Worm (Caenorhabditis elegans) whole organism, early embryonic: ENCODE results near the gene F46H5.11.

ENCODE experiments used
- B0310.2 ChIP-seq: sonication (generic microtip); optimal IDR thresholded peaks from 2 replicates; lab custom pipeline; 2016; ENCODE audit warnings: mild to moderate bottlenecking, missing genetic modification characterization, missing compliant biosample characterization
- F13C5.2 ChIP-seq: sonication (generic microtip); optimal IDR thresholded peaks from 2 replicates; lab custom pipeline; 2017; ENCODE audit warnings: mild to moderate bottlenecking, missing genetic modification characterization, inconsistent platforms, missing compliant biosample characterization
- aly-1 ChIP-seq: sonication (generic microtip); optimal IDR thresholded peaks from 2 replicates; lab custom pipeline; 2016; ENCODE audit warnings: missing genetic modification characterization, missing compliant biosample characterization
- ama-1 ChIP-seq: fragments of 150-350 bp; optimal IDR thresholded peaks from 2 replicates; lab custom pipeline; 2014
- ceh-13 ChIP-seq: fragments of 200-800 bp; sonication (Bioruptor generic); optimal IDR thresholded peaks from 2 replicates; lab custom pipeline; 2018; ENCODE audit warnings: mild to moderate bottlenecking, missing genetic modification characterization, missing compliant biosample characterization
- ceh-36 ChIP-seq: sonication (generic microtip); optimal IDR thresholded peaks from 2 replicates; lab custom pipeline; 2016; ENCODE audit warnings: missing genetic modification characterization, inconsistent platforms, missing compliant biosample characterization
- ets-7 ChIP-seq: sonication (generic microtip); optimal IDR thresholded peaks from 2 replicates; lab custom pipeline; 2016; ENCODE audit warnings: missing genotype, missing genetic modification characterization, missing compliant biosample characterization
- hmbx-1 ChIP-seq: sonication (generic microtip); optimal IDR thresholded peaks from 2 replicates; lab custom pipeline; 2016; ENCODE audit warnings: mild to moderate bottlenecking, missing genetic modification characterization, missing compliant biosample characterization
- hmg-4 ChIP-seq: fragments of 200-800 bp; sonication (Bioruptor generic); optimal IDR thresholded peaks from 2 replicates; lab custom pipeline; 2018; ENCODE audit warnings: mild to moderate bottlenecking, missing genetic modification characterization, missing compliant biosample characterization
- pes-1 ChIP-seq: fragments of 200-800 bp; sonication (Bioruptor generic); IDR thresholded peaks from 2 replicates; pipeline ENCODE4 v1.3.6; 2022; ENCODE audit warnings: missing genetic modification reagents, missing genetic modification characterization, missing compliant biosample characterization
- scrt-1 ChIP-seq: fragments of 200-800 bp; sonication (Bioruptor generic); IDR thresholded peaks from 2 replicates; pipeline ENCODE4 v1.3.6; 2022; ENCODE audit warnings: missing genetic modification characterization, missing compliant biosample characterization
- tbx-11 ChIP-seq: fragments of 200-800 bp; sonication (Bioruptor generic); IDR thresholded peaks from 2 replicates; pipeline ENCODE4 v1.3.6; 2022; ENCODE audit warnings: missing genetic modification characterization, missing compliant biosample characterization
- tra-4 ChIP-seq: sonication (generic microtip); optimal IDR thresholded peaks from 2 replicates; lab custom pipeline; 2017; ENCODE audit warnings: missing genetic modification characterization, missing compliant biosample characterization

ce11 chrX:7256891-7257290, 15.0 kb downstream of the F46H5.11 start, which contains the start of gene F46H5.5:
- TF ChIP-seq ama-1, result no peak
- TF ChIP-seq tra-4, result no peak
- TF ChIP-seq tbx-11, result no peak
- no peak for TF ChIP-seq aly-1 (tag; lab: Kevin White, UChicago)
- no peak for TF ChIP-seq pes-1 (GFP tag; lab: Robert Waterston, UW)
- TF ChIP-seq scrt-1, result no peak
- no peak for TF ChIP-seq hmbx-1 (tag; lab: Kevin White, UChicago)
- no peak for TF ChIP-seq ceh-36 (tag; lab: Kevin White, UChicago)
- no peak for TF ChIP-seq B0310.2 (tag; lab: Kevin White, UChicago)
- no peak for TF ChIP-seq ceh-13
- no peak for TF ChIP-seq hmg-4 (GFP tag; lab: Kevin White, UChicago)
- no peak for TF ChIP-seq F13C5.2
- no peak for TF ChIP-seq ets-7 (tag; lab: Kevin White, UChicago)
